Worm (Caenorhabditis elegans) whole organism, L4 larva: Measurements from ENCODE around the gene Y42G9A.3.

Experiments
- F37D6.2 ChIP-seq: sonication (generic microtip); optimal IDR thresholded peaks from 2 replicates; lab custom pipeline; 2016; ENCODE audit warnings: mild to moderate bottlenecking, missing genetic modification characterization, missing compliant biosample characterization
- F49E8.2 ChIP-seq: sonication (generic microtip); optimal IDR thresholded peaks from 2 replicates; lab custom pipeline; 2016; ENCODE audit warnings: missing compliant biosample characterization, mild to moderate bottlenecking, missing genetic modification characterization, borderline replicate concordance
- T20F7.1 ChIP-seq: fragments of 200-800 bp; sonication (Bioruptor generic); optimal IDR thresholded peaks from 2 replicates; lab custom pipeline; 2018; ENCODE audit warnings: mild to moderate bottlenecking, missing genetic modification characterization, missing compliant biosample characterization
- Y48G9A.11 ChIP-seq: fragments of 200-800 bp; sonication (Bioruptor generic); IDR thresholded peaks from 2 replicates; pipeline ENCODE4 v1.3.6; 2022; ENCODE audit warnings: missing genetic modification reagents, missing genetic modification characterization, missing compliant biosample characterization
- Y5F2A.4 ChIP-seq: fragments of 200-800 bp; sonication (Bioruptor generic); optimal IDR thresholded peaks from 2 replicates; lab custom pipeline; 2018; ENCODE audit warnings: mild to moderate bottlenecking, missing genetic modification characterization, missing compliant biosample characterization
- ZK546.5 ChIP-seq, 2 experiments: sonication (generic microtip); optimal IDR thresholded peaks; 2 replicates each; lab custom pipeline; 2017; ENCODE audit warnings: missing biosample characterization in 2 of 2, missing genetic modification characterization in 2 of 2
- aha-1 ChIP-seq: fragments of 150-350 bp; peaks from one replicate; lab custom pipeline; 2014; ENCODE audit warnings: missing biosample characterization, missing genetic modification characterization
- ama-1 ChIP-seq: fragments of 150-350 bp; optimal IDR thresholded peaks from 2 replicates; lab custom pipeline; 2014; ENCODE audit warnings: inconsistent platforms, mixed read lengths
- arid-1 ChIP-seq: fragments of 200-800 bp; sonication (Bioruptor generic); conservative IDR thresholded peaks from 2 replicates; pipeline ENCODE4 v1.3.6; 2022; ENCODE audit warnings: missing genetic modification reagents, missing genetic modification characterization, missing compliant biosample characterization
- ceh-28 ChIP-seq: fragments of 150-350 bp; optimal IDR thresholded peaks from 2 replicates; lab custom pipeline; 2014; ENCODE audit warnings: missing biosample characterization, missing genetic modification reagents, missing genetic modification characterization
- ceh-32 ChIP-seq: sonication (generic microtip); optimal IDR thresholded peaks from 2 replicates; lab custom pipeline; 2016; ENCODE audit warnings: mild to moderate bottlenecking, missing genetic modification characterization, missing compliant biosample characterization; ENCODE audit not compliant: poor library complexity
- cey-2 ChIP-seq: sonication (generic microtip); optimal IDR thresholded peaks from 3 replicates; lab custom pipeline; 2017; ENCODE audit warnings: missing genetic modification characterization, mild to moderate bottlenecking, missing compliant biosample characterization, antibody characterized with exemption, borderline replicate concordance; ENCODE audit not compliant: insufficient read depth
- daf-12 ChIP-seq: fragments of 150-350 bp; optimal IDR thresholded peaks from 2 replicates; lab custom pipeline; 2014; ENCODE audit warnings: missing biosample characterization, missing genetic modification reagents, missing genetic modification characterization
- daf-8 ChIP-seq: fragments of 200-800 bp; sonication (Bioruptor generic); IDR thresholded peaks from 2 replicates; pipeline ENCODE4 v1.3.6; 2022; ENCODE audit warnings: missing genetic modification characterization, missing compliant biosample characterization
- dmd-6 ChIP-seq: fragments of 200-800 bp; sonication (Bioruptor generic); IDR thresholded peaks from 2 replicates; pipeline ENCODE4 v1.3.6; 2022; ENCODE audit warnings: missing genetic modification reagents, missing genetic modification characterization, missing compliant biosample characterization
- dmd-8 ChIP-seq: fragments of 200-800 bp; sonication (Bioruptor generic); IDR thresholded peaks from 2 replicates; pipeline ENCODE4 v1.3.6; 2022; ENCODE audit warnings: missing genetic modification characterization, missing compliant biosample characterization
- dmd-9 ChIP-seq: fragments of 200-800 bp; sonication (Bioruptor generic); IDR thresholded peaks from 2 replicates; pipeline ENCODE4 v1.3.6; 2022; ENCODE audit warnings: missing genetic modification reagents, missing genetic modification characterization, missing compliant biosample characterization
- egl-43 ChIP-seq: fragments of 200-800 bp; sonication (Bioruptor generic); IDR thresholded peaks from 2 replicates; pipeline ENCODE4 v1.3.6; 2022; ENCODE audit warnings: missing genetic modification reagents, missing genetic modification characterization, missing compliant biosample characterization
- fkh-10 ChIP-seq: fragments of 150-350 bp; optimal IDR thresholded peaks from 2 replicates; lab custom pipeline; 2014; ENCODE audit warnings: missing biosample characterization, missing genetic modification reagents, missing genetic modification characterization
- gei-8 ChIP-seq: fragments of 200-800 bp; sonication (Bioruptor generic); optimal IDR thresholded peaks from 2 replicates; lab custom pipeline; 2018; ENCODE audit warnings: mild to moderate bottlenecking, missing genetic modification characterization, missing compliant biosample characterization
- hif-1 ChIP-seq, 2 experiments: sonication (generic microtip); optimal IDR thresholded peaks; 2 replicates each; lab custom pipeline; 2016 to 2017; ENCODE audit warnings: missing compliant biosample characterization in 2 of 2, missing genetic modification characterization in 2 of 2, missing genetic modification reagents in 2 of 2, missing genotype in 2 of 2, mild to moderate bottlenecking in 1 of 2
- lim-7 ChIP-seq: fragments of 200-800 bp; sonication (Bioruptor generic); IDR thresholded peaks from 2 replicates; pipeline ENCODE4 v1.3.6; 2022; ENCODE audit warnings: missing genetic modification characterization, missing compliant biosample characterization
- lin-13 ChIP-seq: fragments of 150-350 bp; optimal IDR thresholded peaks from 2 replicates; lab custom pipeline; 2014; ENCODE audit warnings: missing biosample characterization, missing genetic modification reagents, missing genetic modification characterization
- lir-3 ChIP-seq: sonication (generic microtip); optimal IDR thresholded peaks from 2 replicates; lab custom pipeline; 2016; ENCODE audit warnings: mild to moderate bottlenecking, missing genetic modification characterization, missing compliant biosample characterization
- lsy-2 ChIP-seq, 2 experiments: fragments of 150-350 bp in 1 of 2; sonication (generic microtip) in 1 of 2; optimal IDR thresholded peaks; 2 replicates each; lab custom pipeline; 2014 to 2017; ENCODE audit warnings: missing biosample characterization in 2 of 2, missing genetic modification characterization in 2 of 2
- mep-1 ChIP-seq: fragments of 150-350 bp; sonication (generic microtip); optimal IDR thresholded peaks from 3 replicates; lab custom pipeline; 2014; ENCODE audit warnings: missing biosample characterization, missing genetic modification characterization
- mxl-3 ChIP-seq: fragments of 200-800 bp; sonication (Bioruptor generic); optimal IDR thresholded peaks from 2 replicates; lab custom pipeline; 2018; ENCODE audit warnings: mild to moderate bottlenecking, missing genetic modification characterization, missing compliant biosample characterization
- nhr-11 ChIP-seq: fragments of 150-350 bp; optimal IDR thresholded peaks from 2 replicates; lab custom pipeline; 2014; ENCODE audit warnings: missing biosample characterization, missing genetic modification characterization
- nhr-237 ChIP-seq: sonication (generic microtip); optimal IDR thresholded peaks from 2 replicates; lab custom pipeline; 2017; ENCODE audit warnings: missing biosample characterization, missing genetic modification characterization
- nhr-28 ChIP-seq: fragments of 150-350 bp; optimal IDR thresholded peaks from 2 replicates; lab custom pipeline; 2014; ENCODE audit warnings: missing biosample characterization, missing genetic modification characterization
- nhr-76 ChIP-seq: fragments of 150-350 bp; optimal IDR thresholded peaks from 2 replicates; lab custom pipeline; 2014; ENCODE audit warnings: missing biosample characterization, missing genetic modification characterization
- php-3 ChIP-seq: fragments of 200-800 bp; sonication (Bioruptor generic); IDR thresholded peaks from 2 replicates; pipeline ENCODE4 v1.3.6; 2022; ENCODE audit warnings: missing genetic modification reagents, missing genetic modification characterization, missing compliant biosample characterization
- pqm-1 ChIP-seq: sonication (generic microtip); optimal IDR thresholded peaks from 2 replicates; lab custom pipeline; 2017; ENCODE audit warnings: missing biosample characterization, missing genetic modification characterization
- skn-1 ChIP-seq: fragments of 150-350 bp; optimal IDR thresholded peaks from 2 replicates; lab custom pipeline; 2014; ENCODE audit warnings: missing biosample characterization, missing genetic modification characterization
- snpc-1.2 ChIP-seq: fragments of 200-800 bp; sonication (Bioruptor generic); IDR thresholded peaks from 2 replicates; pipeline ENCODE4 v1.3.6; 2022; ENCODE audit warnings: missing genetic modification reagents, missing genetic modification characterization, missing compliant biosample characterization
- snpc-4 ChIP-seq: fragments of 150-350 bp; optimal IDR thresholded peaks from 2 replicates; lab custom pipeline; 2014; ENCODE audit warnings: missing biosample characterization, missing genetic modification characterization
- unc-62 ChIP-seq, 3 experiments: fragments of 150-350 bp in 1 of 3; sonication (generic microtip); optimal IDR thresholded peaks in 2 of 3; peaks in 1 of 3; 1 replicate in 1 of 3; 2 replicates in 2 of 3; lab custom pipeline; 2014 to 2017; ENCODE audit warnings: missing biosample characterization in 3 of 3, missing genetic modification characterization in 3 of 3, missing genetic modification reagents in 3 of 3, missing genotype in 1 of 3
- vab-7 ChIP-seq: fragments of 200-800 bp; sonication (Bioruptor generic); IDR thresholded peaks from 2 replicates; pipeline ENCODE4 v1.3.6; 2022; ENCODE audit warnings: missing genetic modification reagents, missing genetic modification characterization, missing compliant biosample characterization
- zag-1 ChIP-seq: fragments of 150-350 bp; optimal IDR thresholded peaks from 2 replicates; lab custom pipeline; 2014; ENCODE audit warnings: missing biosample characterization, missing genetic modification characterization
- zip-11 ChIP-seq: fragments of 200-800 bp; sonication (Bioruptor generic); IDR thresholded peaks from 2 replicates; pipeline ENCODE4 v1.3.6; 2022; ENCODE audit warnings: missing genetic modification characterization, missing compliant biosample characterization
- ztf-7 ChIP-seq: fragments of 150-350 bp; optimal IDR thresholded peaks from 2 replicates; lab custom pipeline; 2014; ENCODE audit warnings: missing biosample characterization, missing genetic modification characterization

Gene Y42G9A.3

DNA sequence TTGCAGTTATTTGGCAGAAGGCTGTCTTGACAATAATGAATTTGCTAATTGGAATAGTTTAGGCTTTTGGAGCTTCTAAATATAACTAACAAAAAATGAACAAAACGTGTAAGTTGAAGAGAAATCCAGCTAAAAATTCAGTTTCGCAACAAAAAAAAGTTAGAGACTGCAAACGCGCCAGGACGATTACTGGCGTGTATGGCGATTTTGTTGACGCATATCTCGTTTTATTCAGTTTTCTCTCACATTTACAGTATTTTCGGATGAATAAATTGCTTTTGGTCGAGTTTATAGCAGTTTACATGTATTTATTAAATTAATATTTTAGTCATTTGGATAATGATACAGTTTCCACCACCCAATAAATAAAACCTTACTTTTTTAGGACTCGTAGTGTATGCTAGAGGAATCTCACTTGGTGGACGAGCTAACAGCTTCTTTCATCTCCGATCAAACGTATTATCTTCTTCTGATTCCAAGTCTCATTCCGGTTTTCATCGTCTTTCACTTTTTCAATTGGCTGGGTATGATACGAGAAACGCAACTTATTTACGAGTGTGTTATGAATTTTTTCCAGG is 27.1 kb downstream of the Y42G9A.3 start, which contains the start of the genes abcf-3 and F42A10.5 (continued):
- TF ChIP-seq mep-1 (tag; lab: Kevin White, UChicago) (peak; percentile 71), daf-8 (GFP tag; lab: Robert Waterston, UW) (no peak), snpc-1.2 (GFP tag; lab: Robert Waterston, UW) (no peak), T20F7.1 (GFP tag; lab: Kevin White, UChicago) (peak; percentile 63), F37D6.2 (tag; lab: Kevin White, UChicago) (peak; percentile 36), php-3 (no peak), hif-1 (tag; optimal IDR thresholded peaks at IDR 0.05; lab: Kevin White, UChicago) (peak in 1 of 2 experiments; percentile 65), vab-7 (GFP tag; lab: Robert Waterston, UW) (no peak)

- TF ChIP-seq daf-12: no peak
Observed at ce11 chrIII:6176172-6176571, 30.1 kb downstream of the Y42G9A.3 start.

- TF ChIP-seq aha-1 (tag; lab: Kevin White, UChicago) (no peak), arid-1 (no peak), ceh-32 (tag; lab: Kevin White, UChicago) (no peak), ztf-7 (tag; lab: Kevin White, UChicago) (no peak), nhr-28 (tag; lab: Kevin White, UChicago) (peak; percentile 8), gei-8 (no peak), lsy-2 (tag; optimal IDR thresholded peaks at IDR 0.05; lab: Kevin White, UChicago) (no peak), dmd-8 (GFP tag; lab: Robert Waterston, UW) (no peak), mxl-3 (no peak), Y48G9A.11 (GFP tag; lab: Robert Waterston, UW) (no peak), lim-7 (GFP tag; lab: Robert Waterston, UW) (no peak), lir-3 (no peak), nhr-76 (tag; lab: Kevin White, UChicago) (no peak), pqm-1 (peak; percentile 48), dmd-6 (GFP tag; lab: Robert Waterston, UW) (peak; percentile 43), zag-1 (tag; lab: Kevin White, UChicago) (no peak), ZK546.5 (tag; optimal IDR thresholded peaks at IDR 0.05; lab: Kevin White, UChicago) (no peak), snpc-1.2 (GFP tag; lab: Robert Waterston, UW) (no peak), ceh-28 (no peak), nhr-237 (tag; lab: Kevin White, UChicago) (no peak), skn-1 (tag; lab: Kevin White, UChicago) (no peak), snpc-4 (tag; lab: Kevin White, UChicago) (no peak), fkh-10 (GFP tag; lab: Kevin White, UChicago) (no peak), egl-43 (no peak), zip-11 (GFP tag; lab: Robert Waterston, UW) (no peak), Y5F2A.4 (no peak), lin-13 (no peak), nhr-11 (tag; lab: Kevin White, UChicago) (no peak), ama-1 (lab: Kevin White, UChicago) (no peak), cey-2 (tag; lab: Kevin White, UChicago) (no peak), F49E8.2 (tag; lab: Kevin White, UChicago) (no peak), unc-62 (GFP tag; optimal IDR thresholded peaks at IDR 0.05 in 1 of 2; lab: Kevin White, UChicago) (peak in 1 of 2 experiments; percentile 57), unc-62 (tag; optimal IDR thresholded peaks at IDR 0.05; lab: Kevin White, UChicago) (no peak), dmd-9 (no peak)
Observed at ce11 chrIII:6176761-6177160, 30.7 kb downstream of the Y42G9A.3 start, which contains the start of gene F42A10.6. TSS of gene F42A10.6 (minus strand) at chrIII:6176861.
